Worm (Caenorhabditis elegans) whole organism, young adult: ENCODE results near the gene smf-2.

ENCODE experiments used
- B0035.1 ChIP-seq: sonication (generic microtip); optimal IDR thresholded peaks from 2 replicates; lab custom pipeline; 2016; ENCODE audit warnings: missing genetic modification characterization, mild to moderate bottlenecking, missing compliant biosample characterization, missing genotype, missing genetic modification reagents
- F10E7.11 ChIP-seq: sonication (generic microtip); optimal IDR thresholded peaks from 2 replicates; lab custom pipeline; 2017; ENCODE audit warnings: mild to moderate bottlenecking, missing genetic modification characterization, moderate library complexity, missing compliant biosample characterization
- F22D6.2 ChIP-seq: sonication (generic microtip); optimal IDR thresholded peaks from 2 replicates; lab custom pipeline; 2016; ENCODE audit warnings: mild to moderate bottlenecking, missing genetic modification characterization, missing compliant biosample characterization
- F23B12.7 ChIP-seq: sonication (generic microtip); optimal IDR thresholded peaks from 2 replicates; lab custom pipeline; 2017; ENCODE audit warnings: missing genetic modification characterization, mild to moderate bottlenecking, missing compliant biosample characterization, antibody characterized with exemption, moderate library complexity; ENCODE audit not compliant: insufficient read depth
- F33H1.4 ChIP-seq: fragments of 200-800 bp; sonication (Bioruptor generic); IDR thresholded peaks from 2 replicates; pipeline ENCODE4 v1.3.6; 2022; ENCODE audit warnings: missing genetic modification reagents, missing genetic modification characterization, missing compliant biosample characterization
- F37B4.10 ChIP-seq: fragments of 200-800 bp; sonication (Bioruptor generic); IDR thresholded peaks from 2 replicates; pipeline ENCODE4 v1.3.6; 2022; ENCODE audit warnings: missing genetic modification characterization, missing compliant biosample characterization
- F57C9.4 ChIP-seq: sonication (generic microtip); optimal IDR thresholded peaks from 2 replicates; lab custom pipeline; 2017; ENCODE audit warnings: mild to moderate bottlenecking, missing genetic modification characterization, missing compliant biosample characterization
- T07F8.4 ChIP-seq: sonication (generic microtip); optimal IDR thresholded peaks from 2 replicates; lab custom pipeline; 2016; ENCODE audit warnings: mild to moderate bottlenecking, missing genetic modification characterization, moderate library complexity, missing compliant biosample characterization
- Y56A3A.18 ChIP-seq: fragments of 200-800 bp; sonication (Bioruptor generic); IDR thresholded peaks from 2 replicates; pipeline ENCODE4 v1.3.6; 2022; ENCODE audit warnings: missing genetic modification reagents, missing genetic modification characterization, missing compliant biosample characterization
- Y95B8A.8 ChIP-seq: fragments of 200-800 bp; sonication (Bioruptor generic); IDR thresholded peaks from 2 replicates; pipeline ENCODE4 v1.3.6; 2022; ENCODE audit warnings: missing genetic modification reagents, missing genetic modification characterization, missing compliant biosample characterization
- ama-1 ChIP-seq, 3 experiments: fragments of 150-350 bp in 1 of 3; sonication (generic microtip) in 2 of 3; optimal IDR thresholded peaks; 2 replicates each; lab custom pipeline; 2014 to 2018; ENCODE audit warnings: missing biosample characterization in 2 of 3, missing genetic modification characterization in 2 of 3, missing genetic modification reagents in 2 of 3
- attf-3 ChIP-seq: fragments of 200-800 bp; sonication (Bioruptor generic); conservative IDR thresholded peaks from 2 replicates; pipeline ENCODE4 v1.3.6; 2022; ENCODE audit warnings: missing genetic modification reagents, missing genetic modification characterization, missing compliant biosample characterization
- cebp-2 ChIP-seq: fragments of 200-800 bp; sonication (Bioruptor generic); IDR thresholded peaks from 2 replicates; pipeline ENCODE4 v1.3.6; 2022; ENCODE audit warnings: missing genetic modification characterization, missing compliant biosample characterization
- ceh-100 ChIP-seq: fragments of 200-800 bp; sonication (Bioruptor generic); IDR thresholded peaks from 2 replicates; pipeline ENCODE4 v1.3.6; 2022; ENCODE audit warnings: missing genetic modification reagents, missing genetic modification characterization, missing compliant biosample characterization
- ceh-40 ChIP-seq: fragments of 200-800 bp; sonication (Bioruptor generic); IDR thresholded peaks from 2 replicates; pipeline ENCODE4 v1.3.6; 2022; ENCODE audit warnings: missing genetic modification characterization, missing compliant biosample characterization
- ceh-79 ChIP-seq: sonication (generic microtip); optimal IDR thresholded peaks from 2 replicates; lab custom pipeline; 2017; ENCODE audit warnings: mild to moderate bottlenecking, missing genetic modification characterization, missing compliant biosample characterization
- die-1 ChIP-seq: sonication (generic microtip); optimal IDR thresholded peaks from 2 replicates; lab custom pipeline; 2016; ENCODE audit warnings: missing genotype, mild to moderate bottlenecking, missing genetic modification characterization, missing compliant biosample characterization
- dpff-1 ChIP-seq: sonication (generic microtip); optimal IDR thresholded peaks from 2 replicates; lab custom pipeline; 2017; ENCODE audit warnings: mild to moderate bottlenecking, missing genetic modification characterization, missing compliant biosample characterization
- dpl-1 ChIP-seq: fragments of 150-350 bp; optimal IDR thresholded peaks from 2 replicates; lab custom pipeline; 2014; ENCODE audit warnings: missing biosample characterization, missing genetic modification reagents, missing genetic modification characterization
- efl-1 ChIP-seq: fragments of 150-350 bp; optimal IDR thresholded peaks from 2 replicates; lab custom pipeline; 2014; ENCODE audit warnings: missing biosample characterization, missing genetic modification reagents, missing genetic modification characterization
- egrh-3 ChIP-seq: fragments of 200-800 bp; sonication (Bioruptor generic); IDR thresholded peaks from 2 replicates; pipeline ENCODE4 v1.3.6; 2022; ENCODE audit warnings: missing genetic modification reagents, missing genetic modification characterization, missing compliant biosample characterization
- him-1 ChIP-seq: sonication (generic microtip); optimal IDR thresholded peaks from 2 replicates; lab custom pipeline; 2016; ENCODE audit warnings: missing genotype, missing genetic modification reagents, missing genetic modification characterization, missing compliant biosample characterization
- hmg-20 ChIP-seq: fragments of 200-800 bp; sonication (Bioruptor generic); IDR thresholded peaks from 2 replicates; pipeline ENCODE4 v1.3.6; 2022; ENCODE audit warnings: missing genetic modification reagents, missing genetic modification characterization, missing compliant biosample characterization
- lag-1 ChIP-seq: fragments of 200-800 bp; sonication (Bioruptor generic); IDR thresholded peaks from 2 replicates; pipeline ENCODE4 v1.3.6; 2022; ENCODE audit warnings: missing genetic modification reagents, missing genetic modification characterization, missing compliant biosample characterization
- let-607 ChIP-seq, 2 experiments: fragments of 200-800 bp in 1 of 2; sonication (Bioruptor generic) in 1 of 2; sonication (generic microtip) in 1 of 2; optimal IDR thresholded peaks; 2 replicates each; lab custom pipeline; 2016 to 2018; ENCODE audit warnings: mild to moderate bottlenecking in 2 of 2, missing compliant biosample characterization in 2 of 2, missing genetic modification characterization in 2 of 2, moderate library complexity in 2 of 2, missing genotype in 1 of 2
- lin-26 ChIP-seq: fragments of 200-800 bp; sonication (Bioruptor generic); IDR thresholded peaks from 2 replicates; pipeline ENCODE4 v1.3.6; 2022; ENCODE audit warnings: missing genetic modification reagents, missing genetic modification characterization, missing compliant biosample characterization
- lin-40 ChIP-seq: sonication (generic microtip); optimal IDR thresholded peaks from 2 replicates; lab custom pipeline; 2016; ENCODE audit warnings: missing genetic modification characterization, mild to moderate bottlenecking, missing compliant biosample characterization, missing genotype, missing genetic modification reagents
- lin-54 ChIP-seq: fragments of 200-800 bp; sonication (Bioruptor generic); optimal IDR thresholded peaks from 2 replicates; lab custom pipeline; 2018; ENCODE audit warnings: mild to moderate bottlenecking, missing genetic modification characterization, missing compliant biosample characterization
- lsy-27 ChIP-seq: sonication (generic microtip); optimal IDR thresholded peaks from 2 replicates; lab custom pipeline; 2017; ENCODE audit warnings: missing genetic modification characterization, mild to moderate bottlenecking, missing compliant biosample characterization, antibody characterized with exemption, missing genotype, borderline replicate concordance; ENCODE audit not compliant: insufficient read depth
- madf-10 ChIP-seq: sonication (generic microtip); optimal IDR thresholded peaks from 2 replicates; lab custom pipeline; 2016; ENCODE audit warnings: mild to moderate bottlenecking, missing genetic modification characterization, missing compliant biosample characterization
- madf-6 ChIP-seq: fragments of 200-800 bp; sonication (Bioruptor generic); IDR thresholded peaks from 2 replicates; pipeline ENCODE4 v1.3.6; 2022; ENCODE audit warnings: missing genetic modification reagents, missing genetic modification characterization, missing compliant biosample characterization
- madf-8 ChIP-seq: fragments of 200-800 bp; sonication (Bioruptor generic); conservative IDR thresholded peaks from 2 replicates; pipeline ENCODE4 v1.3.6; 2022; ENCODE audit warnings: missing genetic modification reagents, missing genetic modification characterization, missing compliant biosample characterization
- mel-28 ChIP-seq: sonication (generic microtip); optimal IDR thresholded peaks from 2 replicates; lab custom pipeline; 2016; ENCODE audit warnings: borderline replicate concordance, mild to moderate bottlenecking, missing genetic modification characterization, missing compliant biosample characterization
- nfya-2 ChIP-seq: fragments of 200-800 bp; sonication (Bioruptor generic); IDR thresholded peaks from 2 replicates; pipeline ENCODE4 v1.3.6; 2022; ENCODE audit warnings: missing genetic modification reagents, missing genetic modification characterization, missing compliant biosample characterization
- nhr-120 ChIP-seq: fragments of 200-800 bp; sonication (Bioruptor generic); IDR thresholded peaks from 2 replicates; pipeline ENCODE4 v1.3.6; 2022; ENCODE audit warnings: missing genetic modification characterization, missing compliant biosample characterization
- nhr-27 ChIP-seq: fragments of 200-800 bp; sonication (Bioruptor generic); optimal IDR thresholded peaks from 2 replicates; lab custom pipeline; 2018; ENCODE audit warnings: mild to moderate bottlenecking, missing genetic modification characterization, moderate library complexity, missing compliant biosample characterization
- pbrm-1 ChIP-seq: fragments of 200-800 bp; sonication (Bioruptor generic); IDR thresholded peaks from 2 replicates; pipeline ENCODE4 v1.3.6; 2022; ENCODE audit warnings: missing genetic modification reagents, missing genetic modification characterization, missing compliant biosample characterization
- rcor-1 ChIP-seq: fragments of 200-800 bp; sonication (Bioruptor generic); IDR thresholded peaks from 2 replicates; pipeline ENCODE4 v1.3.6; 2022; ENCODE audit warnings: missing genetic modification reagents, missing genetic modification characterization, missing compliant biosample characterization
- rec-8 ChIP-seq, 2 experiments: sonication (generic microtip); optimal IDR thresholded peaks; 2 replicates each; lab custom pipeline; 2016; ENCODE audit warnings: mild to moderate bottlenecking in 2 of 2, missing genetic modification characterization in 2 of 2, missing genetic modification reagents in 2 of 2, missing genotype in 2 of 2, missing biosample characterization in 1 of 2, missing compliant biosample characterization in 1 of 2, moderate library complexity in 1 of 2
- repo-1 ChIP-seq: sonication (generic microtip); optimal IDR thresholded peaks from 2 replicates; lab custom pipeline; 2017; ENCODE audit warnings: mild to moderate bottlenecking, missing genetic modification characterization, missing compliant biosample characterization
- tbx-9 ChIP-seq: sonication (generic microtip); optimal IDR thresholded peaks from 2 replicates; lab custom pipeline; 2016; ENCODE audit warnings: borderline replicate concordance, missing genetic modification characterization, inconsistent platforms, missing compliant biosample characterization
- tlf-1 ChIP-seq: fragments of 200-800 bp; sonication (Bioruptor generic); optimal IDR thresholded peaks from 2 replicates; lab custom pipeline; 2018; ENCODE audit warnings: mild to moderate bottlenecking, missing genetic modification characterization, missing compliant biosample characterization
- unc-62 ChIP-seq: fragments of 150-350 bp; optimal IDR thresholded peaks from 2 replicates; lab custom pipeline; 2014; ENCODE audit warnings: missing biosample characterization, missing genetic modification reagents, missing genetic modification characterization
- zfh-2 ChIP-seq: fragments of 200-800 bp; sonication (Bioruptor generic); conservative IDR thresholded peaks from 2 replicates; pipeline ENCODE4 v1.3.6; 2022; ENCODE audit warnings: missing genetic modification reagents, missing genetic modification characterization, missing compliant biosample characterization
- zim-3 ChIP-seq: sonication (generic microtip); optimal IDR thresholded peaks from 2 replicates; lab custom pipeline; 2017; ENCODE audit warnings: mild to moderate bottlenecking, missing genetic modification characterization, moderate library complexity, missing compliant biosample characterization
- ztf-26 ChIP-seq: sonication (generic microtip); optimal IDR thresholded peaks from 2 replicates; lab custom pipeline; 2017; ENCODE audit warnings: missing genetic modification characterization, missing compliant biosample characterization
- ztf-6 ChIP-seq: fragments of 200-800 bp; sonication (Bioruptor generic); IDR thresholded peaks from 2 replicates; pipeline ENCODE4 v1.3.6; 2022; ENCODE audit warnings: missing genetic modification reagents, missing genetic modification characterization, missing compliant biosample characterization

Gene smf-2

DNA sequence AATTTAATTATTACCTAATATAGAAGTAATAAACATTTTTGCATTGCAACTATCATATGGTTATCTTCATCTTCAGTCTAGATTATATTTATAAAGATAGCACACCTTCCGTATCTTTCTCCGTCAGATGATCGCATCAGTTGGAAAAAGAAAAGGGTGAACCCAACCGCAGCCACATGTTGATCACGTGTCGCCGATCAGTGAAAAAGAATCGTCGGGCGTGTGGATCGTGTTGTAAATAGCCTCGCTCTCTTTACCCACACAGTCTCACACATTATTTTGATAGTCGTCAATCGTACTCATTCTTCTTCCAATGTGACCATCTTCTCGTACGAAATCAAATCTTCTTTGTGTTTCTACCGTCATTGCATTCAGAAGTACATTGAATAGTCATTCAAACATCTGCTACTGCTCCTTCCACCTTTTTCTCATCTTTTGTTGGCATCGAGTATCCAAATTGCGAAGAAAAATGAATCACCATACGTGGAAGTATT lies 25.4 kb upstream of the smf-2 start (continued):
- TF ChIP-seq dpff-1 (tag; lab: Kevin White, UChicago): no peak
- peak; percentile 58 for TF ChIP-seq lin-54 (GFP tag; lab: Kevin White, UChicago)
- 0 out of 2 replicates have a peak, but pooled peaks have one; percentile 67 for TF ChIP-seq Y56A3A.18
- peak; percentile 92 for TF ChIP-seq lin-40 (tag; lab: Kevin White, UChicago)
- peak; percentile 97 for TF ChIP-seq ztf-26 (tag; lab: Kevin White, UChicago)
- TF ChIP-seq rcor-1 (GFP tag; lab: Robert Waterston, UW): peak; percentile 54
- 0 out of 2 replicates have a peak, but pooled peaks have one; percentile 23 for TF ChIP-seq F33H1.4 (GFP tag; lab: Robert Waterston, UW)
- TF ChIP-seq attf-3 (GFP tag; lab: Robert Waterston, UW): no peak
- TF ChIP-seq nfya-2 (GFP tag; lab: Robert Waterston, UW): no peak
- no peak for TF ChIP-seq lsy-27 (tag; lab: Kevin White, UChicago)
- peak; percentile 77 for TF ChIP-seq B0035.1 (tag; lab: Kevin White, UChicago)
- peak; percentile 90 for TF ChIP-seq tlf-1 (GFP tag; lab: Kevin White, UChicago)
- TF ChIP-seq rec-8 (tag; optimal IDR thresholded peaks at IDR 0.05; lab: Kevin White, UChicago): no peak
- TF ChIP-seq ceh-40: 0 out of 2 replicates have a peak, but pooled peaks have one; percentile 3
- TF ChIP-seq F37B4.10: no peak
- peak; percentile 95 for TF ChIP-seq F22D6.2
- no peak for TF ChIP-seq ztf-6 (GFP tag; lab: Robert Waterston, UW)
- TF ChIP-seq pbrm-1: peak; percentile 82; the same call in 1 of the 2 replicates
- no peak for TF ChIP-seq ceh-79 (tag; lab: Kevin White, UChicago)
- TF ChIP-seq tbx-9 (tag; lab: Kevin White, UChicago): no peak
- peak; percentile 60 for TF ChIP-seq F10E7.11 (tag; lab: Kevin White, UChicago)
- TF ChIP-seq zim-3: peak; percentile 84
- no peak for TF ChIP-seq T07F8.4
- TF ChIP-seq F57C9.4 (tag; lab: Kevin White, UChicago): no peak
- no peak for TF ChIP-seq hmg-20 (GFP tag; lab: Robert Waterston, UW)
- TF ChIP-seq ama-1 (optimal IDR thresholded peaks at IDR 0.05; lab: Kevin White, UChicago): peak; percentile 94
- peak in 1 of 2 experiments; percentile 55 for TF ChIP-seq ama-1 (GFP tag; optimal IDR thresholded peaks at IDR 0.05; lab: Kevin White, UChicago)
- TF ChIP-seq Y95B8A.8 (GFP tag; lab: Robert Waterston, UW): peak; percentile 49; the same call in 1 of the 2 replicates
- TF ChIP-seq mel-28: peak; percentile 63
- peak; percentile 45 for TF ChIP-seq zfh-2 (GFP tag; lab: Robert Waterston, UW)
- 0 out of 2 replicates have a peak, but pooled peaks have one; percentile 75 for TF ChIP-seq cebp-2 (GFP tag; lab: Robert Waterston, UW)
- no peak for TF ChIP-seq madf-8
- TF ChIP-seq let-607 (tag; optimal IDR thresholded peaks at IDR 0.05; lab: Kevin White, UChicago): peak; percentile 37 to 60
- TF ChIP-seq repo-1 (tag; lab: Kevin White, UChicago): peak; percentile 92
- TF ChIP-seq lin-26 (GFP tag; lab: Robert Waterston, UW): peak; percentile 84
- peak; percentile 8; the same call in 1 of the 2 replicates for TF ChIP-seq egrh-3 (GFP tag; lab: Robert Waterston, UW)
- peak; percentile 61 for TF ChIP-seq nhr-27 (tag; lab: Kevin White, UChicago)
- TF ChIP-seq die-1 (tag; lab: Kevin White, UChicago): peak; percentile 71
- peak; percentile 4 for TF ChIP-seq F23B12.7
- TF ChIP-seq lag-1 (GFP tag; lab: Robert Waterston, UW): 0 out of 2 replicates have a peak, but pooled peaks have one; percentile 25
- TF ChIP-seq ceh-100: peak; percentile 38; the same call in 1 of the 2 replicates
- TF ChIP-seq madf-6 (GFP tag; lab: Robert Waterston, UW): peak; percentile 32; the same call in 1 of the 2 replicates
- TF ChIP-seq madf-10 (tag; lab: Kevin White, UChicago): peak; percentile 74
- no peak for TF ChIP-seq efl-1 (GFP tag; lab: Kevin White, UChicago)
- TF ChIP-seq nhr-120: no peak
- TF ChIP-seq dpl-1 (GFP tag; lab: Kevin White, UChicago): no peak
- TF ChIP-seq unc-62 (GFP tag; lab: Kevin White, UChicago): peak; percentile 42
- no peak for TF ChIP-seq him-1 (tag; lab: Kevin White, UChicago)
